Worm (Caenorhabditis elegans) whole organism, early embryonic: ENCODE measurements around the gene lin-49.

Experiments used
- B0310.2 ChIP-seq: sonication (generic microtip); optimal IDR thresholded peaks from 2 replicates; lab custom pipeline; 2016; ENCODE audit warnings: mild to moderate bottlenecking, missing genetic modification characterization, missing compliant biosample characterization
- F13C5.2 ChIP-seq: sonication (generic microtip); optimal IDR thresholded peaks from 2 replicates; lab custom pipeline; 2017; ENCODE audit warnings: mild to moderate bottlenecking, missing genetic modification characterization, inconsistent platforms, missing compliant biosample characterization
- ama-1 ChIP-seq: fragments of 150-350 bp; optimal IDR thresholded peaks from 2 replicates; lab custom pipeline; 2014
- ceh-13 ChIP-seq: fragments of 200-800 bp; sonication (Bioruptor generic); optimal IDR thresholded peaks from 2 replicates; lab custom pipeline; 2018; ENCODE audit warnings: mild to moderate bottlenecking, missing genetic modification characterization, missing compliant biosample characterization
- flt-1 ChIP-seq: fragments of 200-800 bp; sonication (Bioruptor generic); IDR thresholded peaks from 2 replicates; pipeline ENCODE4 v1.3.6; 2022; ENCODE audit warnings: missing genetic modification characterization, missing compliant biosample characterization
- hmbx-1 ChIP-seq: sonication (generic microtip); optimal IDR thresholded peaks from 2 replicates; lab custom pipeline; 2016; ENCODE audit warnings: mild to moderate bottlenecking, missing genetic modification characterization, missing compliant biosample characterization
- hmg-4 ChIP-seq: fragments of 200-800 bp; sonication (Bioruptor generic); optimal IDR thresholded peaks from 2 replicates; lab custom pipeline; 2018; ENCODE audit warnings: mild to moderate bottlenecking, missing genetic modification characterization, missing compliant biosample characterization
- hnd-1 ChIP-seq: sonication (generic microtip); optimal IDR thresholded peaks from 2 replicates; lab custom pipeline; 2016; ENCODE audit warnings: missing genetic modification characterization, missing compliant biosample characterization
- pes-1 ChIP-seq: fragments of 200-800 bp; sonication (Bioruptor generic); IDR thresholded peaks from 2 replicates; pipeline ENCODE4 v1.3.6; 2022; ENCODE audit warnings: missing genetic modification reagents, missing genetic modification characterization, missing compliant biosample characterization
- scrt-1 ChIP-seq: fragments of 200-800 bp; sonication (Bioruptor generic); IDR thresholded peaks from 2 replicates; pipeline ENCODE4 v1.3.6; 2022; ENCODE audit warnings: missing genetic modification characterization, missing compliant biosample characterization
- sea-1 ChIP-seq: fragments of 200-800 bp; sonication (Bioruptor generic); conservative IDR thresholded peaks from 2 replicates; pipeline ENCODE4 v1.3.6; 2022; ENCODE audit warnings: missing genetic modification characterization, missing compliant biosample characterization
- tbx-11 ChIP-seq: fragments of 200-800 bp; sonication (Bioruptor generic); IDR thresholded peaks from 2 replicates; pipeline ENCODE4 v1.3.6; 2022; ENCODE audit warnings: missing genetic modification characterization, missing compliant biosample characterization
- tra-4 ChIP-seq: sonication (generic microtip); optimal IDR thresholded peaks from 2 replicates; lab custom pipeline; 2017; ENCODE audit warnings: missing genetic modification characterization, missing compliant biosample characterization

DNA sequence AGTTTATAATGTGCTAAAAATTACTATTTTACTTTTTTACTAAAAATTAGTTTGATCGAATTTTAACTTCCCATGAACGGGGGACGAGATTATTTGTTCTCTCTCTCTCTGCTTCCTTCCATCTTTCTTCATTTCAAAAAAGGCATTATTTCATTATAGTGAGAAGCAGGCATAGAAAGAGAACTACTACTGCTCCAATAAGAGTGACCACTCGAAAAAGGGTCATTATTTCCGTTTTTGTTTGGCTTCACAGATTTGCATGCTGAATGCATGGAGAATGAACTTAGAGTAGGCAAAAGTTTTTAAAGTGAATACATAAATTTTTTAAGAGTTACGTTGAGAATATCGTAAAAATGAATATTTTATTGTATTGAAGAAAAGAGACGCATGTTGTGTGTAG, 49.8 kb upstream of the lin-49 start:
- TF ChIP-seq hmg-4 (GFP tag; lab: Kevin White, UChicago) (no peak), scrt-1 (GFP tag; lab: Robert Waterston, UW) (no peak), flt-1 (GFP tag; lab: Robert Waterston, UW) (no peak), pes-1 (no peak), F13C5.2 (tag; lab: Kevin White, UChicago) (no peak), hmbx-1 (tag; lab: Kevin White, UChicago) (no peak), hnd-1 (tag; lab: Kevin White, UChicago) (no peak), tra-4 (tag; lab: Kevin White, UChicago) (no peak), sea-1 (GFP tag; lab: Robert Waterston, UW) (no peak), ama-1 (lab: Kevin White, UChicago) (no peak), ceh-13 (GFP tag; lab: Kevin White, UChicago) (no peak), tbx-11 (GFP tag; lab: Robert Waterston, UW) (no peak), B0310.2 (tag; lab: Kevin White, UChicago) (no peak)
